Fruit fly (Drosophila melanogaster) whole organism, pupa: ENCODE measurements around the gene Or71a.

Experiments used
- CG12605 ChIP-seq: fragments of 200-800 bp; sonication (Bioruptor generic); IDR thresholded peaks from 2 replicates; pipeline ENCODE4 v1.3.6; 2022; ENCODE audit warnings: missing biosample characterization, missing genetic modification characterization
- CG17806 ChIP-seq: fragments of 200-800 bp; sonication (Bioruptor generic); optimal IDR thresholded peaks from 2 replicates; lab custom pipeline; 2018; ENCODE audit warnings: missing biosample characterization, mild to moderate bottlenecking, missing genetic modification characterization, moderate library complexity
- gl ChIP-seq: fragments of 200-800 bp; sonication (Bioruptor generic); optimal IDR thresholded peaks from 2 replicates; lab custom pipeline; 2018; ENCODE audit warnings: missing biosample characterization, mild to moderate bottlenecking, missing genetic modification characterization
- rn ChIP-seq: fragments of 200-800 bp; sonication (Bioruptor generic); IDR thresholded peaks from 2 replicates; pipeline ENCODE4 v1.3.6; 2022; ENCODE audit warnings: missing biosample characterization, missing genetic modification characterization

- TF ChIP-seq rn (GFP tag; lab: Robert Waterston, UW) (no peak), CG12605 (GFP tag; lab: Robert Waterston, UW) (no peak), CG17806 (tag; lab: Kevin White, UChicago) (no peak), gl (tag; lab: Kevin White, UChicago) (no peak)
These were observed 43.6 kb downstream of the Or71a start for dm6 chr3L:15034714-15035076.
